Fruit fly (Drosophila melanogaster): ENCODE results near the gene AkhR.

Gene AkhR

dm6 chr2L:6701409-6702199, 14.4 kb downstream of the AkhR start (continued):
- TF ChIP-seq OdsH (GFP tag; optimal IDR thresholded peaks at IDR 0.05) (peak; percentile 29), esn (GFP tag; optimal IDR thresholded peaks at IDR 0.05) (peak; percentile 38), dsx (GFP tag; optimal IDR thresholded peaks at IDR 0.05; ENCODE audit: poor library complexity, severe bottlenecking) (peak; percentile 20), Eip78C (GFP tag) (peak; percentile 89), cyc (GFP tag; optimal IDR thresholded peaks at IDR 0.05) (no peak), acj6 (GFP tag; optimal IDR thresholded peaks at IDR 0.05) (peak; percentile 38), CG11294 (GFP tag; IDR thresholded peaks at IDR 0.05) (no peak), vri (GFP tag; optimal IDR thresholded peaks at IDR 0.05) (peak; percentile 32)

- TF ChIP-seq lz (GFP tag; optimal IDR thresholded peaks at IDR 0.05) (no peak), CG7368 (GFP tag; optimal IDR thresholded peaks at IDR 0.05) (no peak), fkh (GFP tag; optimal IDR thresholded peaks at IDR 0.05) (peak; percentile 90), CG8632 (GFP tag; optimal IDR thresholded peaks at IDR 0.05) (peak; percentile 11), CG6163 (GFP tag; IDR thresholded peaks at IDR 0.05) (no peak), CG3919 (GFP tag; optimal IDR thresholded peaks at IDR 0.05) (no peak), CG10631 (GFP tag; optimal IDR thresholded peaks at IDR 0.05) (peak; percentile 2), Eip78C (GFP tag) (peak; percentile 36)
Observed at dm6 chr2L:6700742-6701141, 15.2 kb downstream of the AkhR start.

dm6 chr2L:6698387-6698786, 17.6 kb downstream of the AkhR start:
- peak; percentile 16 for TF ChIP-seq CG6808 (GFP tag; optimal IDR thresholded peaks at IDR 0.05)
- peak; percentile 77 for TF ChIP-seq CG3919 (GFP tag; optimal IDR thresholded peaks at IDR 0.05)
- peak; percentile 81 for TF ChIP-seq svp (GFP tag)
- TF ChIP-seq CG11902 (GFP tag; optimal IDR thresholded peaks at IDR 0.05): peak; percentile 56
- peak; percentile 91 for TF ChIP-seq eg (GFP tag; IDR thresholded peaks at IDR 0.05)
- TF ChIP-seq CG8319 (GFP tag; optimal IDR thresholded peaks at IDR 0.05): peak; percentile 40
- peak; percentile 75 for TF ChIP-seq Gug (GFP tag; IDR thresholded peaks at IDR 0.05)
- TF ChIP-seq CG6276 (GFP tag; optimal IDR thresholded peaks at IDR 0.05): peak; percentile 77
- peak; percentile 68 for TF ChIP-seq Eip75B (GFP tag; optimal IDR thresholded peaks at IDR 0.05)
- TF ChIP-seq acj6 (GFP tag; optimal IDR thresholded peaks at IDR 0.05): peak; percentile 66
- peak; percentile 57 for TF ChIP-seq CG7368 (GFP tag; optimal IDR thresholded peaks at IDR 0.05)
- peak; percentile 44 for TF ChIP-seq CG6854 (GFP tag; optimal IDR thresholded peaks at IDR 0.05)
- peak; percentile 21 for TF ChIP-seq fd59A (GFP tag; optimal IDR thresholded peaks at IDR 0.05)
- peak; percentile 6 for TF ChIP-seq Sox15 (GFP tag; optimal IDR thresholded peaks at IDR 0.05)
- TF ChIP-seq CG16779 (tag; optimal IDR thresholded peaks at IDR 0.05): no peak
- TF ChIP-seq Hr38 (GFP tag; optimal IDR thresholded peaks at IDR 0.05): no peak
- TF ChIP-seq CG10669 (GFP tag; optimal IDR thresholded peaks at IDR 0.05): peak; percentile 58
- TF ChIP-seq Ets96B (tag; optimal IDR thresholded peaks at IDR 0.05): peak; percentile 67
- no peak for TF ChIP-seq CG9139 (GFP tag; optimal IDR thresholded peaks at IDR 0.05)
- TF ChIP-seq Eip93F (GFP tag; optimal IDR thresholded peaks at IDR 0.05): no peak
- TF ChIP-seq CG11294 (GFP tag; IDR thresholded peaks at IDR 0.05): peak; percentile 62
- peak; percentile 79 for TF ChIP-seq Met (GFP tag; optimal IDR thresholded peaks at IDR 0.05)
- peak; percentile 83 for TF ChIP-seq CG15336 (GFP tag; IDR thresholded peaks at IDR 0.05)
- TF ChIP-seq Eip78C (GFP tag): peak; percentile 94
- TF ChIP-seq net (GFP tag; optimal IDR thresholded peaks at IDR 0.05): peak; percentile 57
- peak; percentile 73 for TF ChIP-seq Smox (GFP tag; optimal IDR thresholded peaks at IDR 0.05)
- peak; percentile 73 for TF ChIP-seq Sox14 (GFP tag; optimal IDR thresholded peaks at IDR 0.05)
- TF ChIP-seq CG6163 (GFP tag; IDR thresholded peaks at IDR 0.05): peak; percentile 88
- peak; percentile 74 for TF ChIP-seq cyc (GFP tag; optimal IDR thresholded peaks at IDR 0.05)
- peak; percentile 72 for TF ChIP-seq topi (GFP tag; optimal IDR thresholded peaks at IDR 0.05)
- peak; percentile 48 for TF ChIP-seq CG11762 (GFP tag; optimal IDR thresholded peaks at IDR 0.05; ENCODE audit: insufficient read depth)
- TF ChIP-seq dsx (GFP tag; optimal IDR thresholded peaks at IDR 0.05; ENCODE audit: poor library complexity, severe bottlenecking): peak; percentile 45
- peak; percentile 50 for TF ChIP-seq spab (GFP tag; optimal IDR thresholded peaks at IDR 0.05)
- no peak for TF ChIP-seq fkh (GFP tag; optimal IDR thresholded peaks at IDR 0.05)
- no peak for TF ChIP-seq fd85E (GFP tag; optimal IDR thresholded peaks at IDR 0.05)
- peak in 1 of 2 experiments; percentile 49 for TF ChIP-seq salr (GFP tag; optimal IDR thresholded peaks at IDR 0.05)
- TF ChIP-seq Blimp-1 (GFP tag; optimal IDR thresholded peaks at IDR 0.05): peak; percentile 26
- TF ChIP-seq CG32006 (GFP tag; optimal IDR thresholded peaks at IDR 0.05): peak; percentile 71
- peak; percentile 46 for TF ChIP-seq vri (GFP tag; optimal IDR thresholded peaks at IDR 0.05)
- TF ChIP-seq lz (GFP tag; optimal IDR thresholded peaks at IDR 0.05): peak; percentile 74
